Fruit fly (Drosophila melanogaster) whole organism, embryonic: ENCODE data around the gene CG11294.

Experiments used
- Awh ChIP-seq: fragments of 200-800 bp; sonication (Bioruptor generic); IDR thresholded peaks from 2 replicates; pipeline ENCODE4, ENCODE4 v1.3.6; 2022; ENCODE audit warnings: missing biosample characterization, missing genetic modification characterization
- Bdp1 ChIP-seq: fragments of 200-800 bp; sonication (Bioruptor generic); optimal IDR thresholded peaks from 3 replicates; lab custom pipeline; 2016; ENCODE audit warnings: missing biosample characterization, missing genetic modification characterization
- CG10979 ChIP-seq: fragments of 200-800 bp; sonication (Bioruptor generic); optimal IDR thresholded peaks from 2 replicates; lab custom pipeline; 2018; ENCODE audit warnings: missing biosample characterization, mild to moderate bottlenecking, missing genetic modification characterization, moderate library complexity
- CG12391 ChIP-seq: fragments of 200-800 bp; sonication (Bioruptor generic); optimal IDR thresholded peaks from 3 replicates; lab custom pipeline; 2018; ENCODE audit warnings: missing biosample characterization, mild to moderate bottlenecking, missing genetic modification characterization, moderate library complexity
- CG14441 ChIP-seq: fragments of 200-800 bp; sonication (Bioruptor generic); IDR thresholded peaks from 2 replicates; pipeline ENCODE4 v1.3.6; 2022; ENCODE audit warnings: missing biosample characterization, missing genetic modification characterization
- CG14710 ChIP-seq: fragments of 200-800 bp; sonication (Bioruptor generic); optimal IDR thresholded peaks from 3 replicates; lab custom pipeline; 2019; ENCODE audit warnings: missing biosample characterization, mild to moderate bottlenecking, missing genetic modification characterization, moderate library complexity
- CG1832 ChIP-seq: fragments of 200-800 bp; sonication (Bioruptor generic); optimal IDR thresholded peaks from 2 replicates; lab custom pipeline; 2017; ENCODE audit warnings: missing biosample characterization, mild to moderate bottlenecking, missing genetic modification characterization, inconsistent platforms
- CG18599 ChIP-seq: fragments of 200-800 bp; sonication (Bioruptor generic); optimal IDR thresholded peaks from 3 replicates; lab custom pipeline; 2017; ENCODE audit warnings: missing biosample characterization, missing genetic modification characterization, mild to moderate bottlenecking, moderate library complexity, missing genetic modification reagents
- CG2120 ChIP-seq: fragments of 200-800 bp; sonication (Bioruptor generic); optimal IDR thresholded peaks from 3 replicates; lab custom pipeline; 2016; ENCODE audit warnings: missing biosample characterization, missing genetic modification characterization
- CG2712 ChIP-seq: fragments of 200-800 bp; optimal IDR thresholded peaks from 3 replicates; lab custom pipeline; 2019; ENCODE audit warnings: missing biosample characterization, mild to moderate bottlenecking, missing genetic modification characterization, moderate library complexity
- CG30403 ChIP-seq: fragments of 200-800 bp; sonication (Bioruptor generic); optimal IDR thresholded peaks from 3 replicates; lab custom pipeline; 2016; ENCODE audit warnings: missing biosample characterization, missing genetic modification characterization
- CG31224 ChIP-seq: fragments of 200-800 bp; sonication (Bioruptor generic); IDR thresholded peaks from 2 replicates; pipeline ENCODE4 v1.3.6; 2022; ENCODE audit warnings: missing biosample characterization, missing genetic modification characterization
- CG31441 ChIP-seq: fragments of 200-800 bp; sonication (Bioruptor generic); IDR thresholded peaks from 2 replicates; pipeline ENCODE4 v1.3.6; 2022; ENCODE audit warnings: missing biosample characterization, missing genetic modification characterization
- CG42726 ChIP-seq: fragments of 200-800 bp; sonication (Bioruptor generic); IDR thresholded peaks from 2 replicates; pipeline ENCODE4 v1.3.6; 2022; ENCODE audit warnings: missing biosample characterization, missing genetic modification characterization; ENCODE audit not compliant: partially characterized antibody
- CG43689 ChIP-seq: fragments of 200-800 bp; sonication (Bioruptor generic); IDR thresholded peaks from 2 replicates; pipeline ENCODE4 v1.3.6; 2022; ENCODE audit warnings: missing biosample characterization, missing genetic modification characterization
- CG8388 ChIP-seq: fragments of 200-800 bp; sonication (Bioruptor generic); optimal IDR thresholded peaks from 2 replicates; lab custom pipeline; 2019; ENCODE audit warnings: missing biosample characterization, mild to moderate bottlenecking, missing genetic modification characterization, moderate library complexity
- CG9727 ChIP-seq: fragments of 200-800 bp; sonication (Bioruptor generic); optimal IDR thresholded peaks from 3 replicates; lab custom pipeline; 2017; ENCODE audit warnings: missing biosample characterization, mild to moderate bottlenecking, missing genetic modification characterization
- D19B ChIP-seq: fragments of 200-800 bp; sonication (Bioruptor generic); optimal IDR thresholded peaks from 2 replicates; lab custom pipeline; 2017; ENCODE audit warnings: missing biosample characterization, mild to moderate bottlenecking, missing genetic modification characterization
- Dp ChIP-seq: fragments of 200-800 bp; sonication (Bioruptor generic); optimal IDR thresholded peaks from 2 replicates; lab custom pipeline; 2018; ENCODE audit warnings: missing biosample characterization, mild to moderate bottlenecking, missing genetic modification characterization, moderate library complexity
- H15 ChIP-seq: fragments of 200-800 bp; sonication (Bioruptor generic); IDR thresholded peaks from 3 replicates; pipeline ENCODE4 v1.3.6; 2022; ENCODE audit warnings: missing biosample characterization, missing genetic modification characterization
- HLH3B ChIP-seq: fragments of 200-800 bp; sonication (Bioruptor generic); IDR thresholded peaks from 2 replicates; pipeline ENCODE4 v1.3.6; 2022; ENCODE audit warnings: missing biosample characterization, missing genetic modification characterization
- Hr3 ChIP-seq: fragments of 200-800 bp; sonication (Bioruptor generic); optimal IDR thresholded peaks from 3 replicates; lab custom pipeline; 2016; ENCODE audit warnings: missing biosample characterization, missing genetic modification characterization
- Hr51 ChIP-seq, 2 experiments: fragments of 200-800 bp; sonication (Bioruptor generic); optimal IDR thresholded peaks; 2 replicates in 1 of 2; 3 replicates in 1 of 2; lab custom pipeline; 2016 to 2018; ENCODE audit warnings: missing biosample characterization in 2 of 2, missing genetic modification characterization in 2 of 2, mild to moderate bottlenecking in 1 of 2, moderate library complexity in 1 of 2
- Neu2 ChIP-seq: fragments of 200-800 bp; sonication (Bioruptor generic); optimal IDR thresholded peaks from 3 replicates; lab custom pipeline; 2016; ENCODE audit warnings: missing biosample characterization, missing genetic modification characterization, borderline replicate concordance
- Oli ChIP-seq: fragments of 200-800 bp; sonication (Bioruptor generic); optimal IDR thresholded peaks from 2 replicates; lab custom pipeline; 2018; ENCODE audit warnings: missing biosample characterization, mild to moderate bottlenecking, missing genetic modification characterization, moderate library complexity
- Xbp1 ChIP-seq: fragments of 200-800 bp; sonication (Bioruptor generic); optimal IDR thresholded peaks from 3 replicates; lab custom pipeline; 2016; ENCODE audit warnings: missing biosample characterization, mild to moderate bottlenecking, missing genetic modification characterization
- Xrp1 ChIP-seq: fragments of 200-800 bp; sonication (Bioruptor generic); IDR thresholded peaks from 2 replicates; pipeline ENCODE4 v1.3.6; 2022; ENCODE audit warnings: missing biosample characterization, missing genetic modification characterization
- aop ChIP-seq: fragments of 200-800 bp; sonication (Bioruptor generic); IDR thresholded peaks from 2 replicates; pipeline ENCODE4 v1.3.6; 2022; ENCODE audit warnings: missing biosample characterization, missing genetic modification characterization
- bcd ChIP-seq: fragments of 200-800 bp; sonication (Bioruptor generic); optimal IDR thresholded peaks from 2 replicates; lab custom pipeline; 2017; ENCODE audit warnings: missing biosample characterization, mild to moderate bottlenecking, missing genetic modification characterization
- cg ChIP-seq: fragments of 200-800 bp; sonication (Bioruptor generic); optimal IDR thresholded peaks from 3 replicates; lab custom pipeline; 2019; ENCODE audit warnings: missing biosample characterization, mild to moderate bottlenecking, missing genetic modification characterization, moderate library complexity
- dmrt11E ChIP-seq: fragments of 200-800 bp; sonication (Bioruptor generic); optimal IDR thresholded peaks from 3 replicates; lab custom pipeline; 2018; ENCODE audit warnings: missing biosample characterization, mild to moderate bottlenecking, missing genetic modification characterization, moderate library complexity
- dmrt99B ChIP-seq: fragments of 200-800 bp; sonication (Bioruptor generic); optimal IDR thresholded peaks from 2 replicates; lab custom pipeline; 2018; ENCODE audit warnings: missing biosample characterization, mild to moderate bottlenecking, missing genetic modification characterization, moderate library complexity
- eve ChIP-seq, 2 experiments: fragments of >200 bp; optimal IDR thresholded peaks; 2 replicates each; lab custom pipeline; 2017; ENCODE audit warnings: missing biosample characterization in 2 of 2, missing genetic modification characterization in 2 of 2
- exex ChIP-seq: fragments of 200-800 bp; sonication (Bioruptor generic); optimal IDR thresholded peaks from 4 replicates; lab custom pipeline; 2018; ENCODE audit warnings: missing biosample characterization, mild to moderate bottlenecking, missing genetic modification characterization, moderate library complexity
- fd96Cb ChIP-seq: fragments of 200-800 bp; sonication (Bioruptor generic); optimal IDR thresholded peaks from 2 replicates; lab custom pipeline; 2018; ENCODE audit warnings: missing biosample characterization, mild to moderate bottlenecking, missing genetic modification characterization, moderate library complexity
- grau ChIP-seq: fragments of 200-800 bp; optimal IDR thresholded peaks from 3 replicates; lab custom pipeline; 2019; ENCODE audit warnings: missing biosample characterization, mild to moderate bottlenecking, missing genetic modification characterization, moderate library complexity
- grn ChIP-seq: fragments of 200-800 bp; sonication (Bioruptor generic); optimal IDR thresholded peaks from 3 replicates; lab custom pipeline; 2017; ENCODE audit warnings: missing biosample characterization, missing genetic modification characterization
- h ChIP-seq: fragments of >200 bp; optimal IDR thresholded peaks from 2 replicates; lab custom pipeline; 2017
- ken ChIP-seq: fragments of 200-800 bp; sonication (Bioruptor generic); IDR thresholded peaks from 3 replicates; pipeline ENCODE4 v1.3.6; 2022; ENCODE audit warnings: missing biosample characterization, missing genetic modification characterization
- knrl ChIP-seq: fragments of 200-800 bp; sonication (Bioruptor generic); IDR thresholded peaks from 3 replicates; pipeline ENCODE4 v1.3.6; 2022; ENCODE audit warnings: missing biosample characterization, missing genetic modification characterization; ENCODE audit not compliant: partially characterized antibody
- lab ChIP-seq: fragments of 200-800 bp; sonication (Bioruptor generic); optimal IDR thresholded peaks from 3 replicates; lab custom pipeline; 2017; ENCODE audit warnings: missing biosample characterization, missing genetic modification characterization, mild to moderate bottlenecking, moderate library complexity, missing genetic modification reagents
- phol ChIP-seq: fragments of 200-800 bp; sonication (Bioruptor generic); optimal IDR thresholded peaks from 3 replicates; lab custom pipeline; 2018; ENCODE audit warnings: missing biosample characterization, mild to moderate bottlenecking, missing genetic modification characterization, moderate library complexity
- prd ChIP-seq, 3 experiments: fragments of >200 bp in 2 of 3; fragments of 200-800 bp in 1 of 3; sonication (Bioruptor generic) in 1 of 3; optimal IDR thresholded peaks in 2 of 3; IDR thresholded peaks in 1 of 3; 2 replicates in 2 of 3; 3 replicates in 1 of 3; pipeline versions ENCODE4 v1.3.6 to Lab custom; 2017 to 2022; ENCODE audit warnings: missing biosample characterization in 1 of 3, missing genetic modification characterization in 1 of 3
- psq ChIP-seq: fragments of 200-800 bp; sonication (Bioruptor generic); optimal IDR thresholded peaks from 2 replicates; lab custom pipeline; 2017; ENCODE audit warnings: missing biosample characterization, missing genetic modification characterization
- sens ChIP-seq: fragments of 200-800 bp; sonication (Bioruptor generic); peaks from one replicate; lab custom pipeline; 2016; ENCODE audit warnings: missing biosample characterization, missing genetic modification characterization
- sens-2 ChIP-seq: fragments of 200-800 bp; sonication (Bioruptor generic); IDR thresholded peaks from 2 replicates; pipeline ENCODE4 v1.3.6; 2022; ENCODE audit warnings: missing biosample characterization, missing genetic modification characterization
- so ChIP-seq: fragments of 200-800 bp; sonication (Bioruptor generic); IDR thresholded peaks from 3 replicates; pipeline ENCODE4 v1.3.6; 2022; ENCODE audit warnings: missing biosample characterization, missing genetic modification characterization
- unpg ChIP-seq: fragments of 200-800 bp; sonication (Bioruptor generic); optimal IDR thresholded peaks from 3 replicates; lab custom pipeline; 2018; ENCODE audit warnings: missing biosample characterization, mild to moderate bottlenecking, missing genetic modification characterization, moderate library complexity
- vvl ChIP-seq: fragments of 200-800 bp; sonication (Bioruptor generic); IDR thresholded peaks from 2 replicates; pipeline ENCODE4 v1.3.6; 2022; ENCODE audit warnings: missing biosample characterization, missing genetic modification characterization
- wor ChIP-seq: fragments of 200-800 bp; sonication (Bioruptor generic); IDR thresholded peaks from 2 replicates; pipeline ENCODE4 v1.3.6; 2022; ENCODE audit warnings: missing biosample characterization, missing genetic modification characterization

CG11294 gene

dm6 chrX:8731464-8731863, 38.0 kb upstream of the CG11294 start (continued):
- peak; percentile 17 for TF ChIP-seq Oli (tag; lab: Kevin White, UChicago)
- no peak for TF ChIP-seq H15
- no peak for TF ChIP-seq ken (GFP tag; lab: Robert Waterston, UW)
- no peak for TF ChIP-seq CG14441
- TF ChIP-seq dmrt99B (tag; lab: Kevin White, UChicago), result peak; percentile 40
- no peak for TF ChIP-seq HLH3B (GFP tag; lab: Robert Waterston, UW)
- 0 out of 2 replicates have a peak, but pooled peaks have one; percentile 25 for TF ChIP-seq CG31441 (GFP tag; lab: Robert Waterston, UW)
- peak; percentile 3 for TF ChIP-seq grau (tag; lab: Kevin White, UChicago)
- no peak for TF ChIP-seq CG18599 (GFP tag; lab: Kevin White, UChicago)
- no peak for TF ChIP-seq exex (tag; lab: Kevin White, UChicago)
- 0 out of 3 replicates have a peak, but pooled peaks have one; percentile 26 for TF ChIP-seq so
- no peak for TF ChIP-seq Hr3 (GFP tag; lab: Kevin White, UChicago)
- TF ChIP-seq wor (GFP tag; lab: Robert Waterston, UW), result no peak
- no peak for TF ChIP-seq CG42726 (GFP tag; lab: Robert Waterston, UW)
- no peak for TF ChIP-seq Dp (GFP tag; lab: Kevin White, UChicago)
- TF ChIP-seq CG10979 (tag; lab: Kevin White, UChicago), result peak; percentile 30
- TF ChIP-seq CG2120, result no peak
- TF ChIP-seq lab (GFP tag; lab: Kevin White, UChicago), result peak; percentile 13
- no peak for TF ChIP-seq prd (optimal IDR thresholded peaks at IDR 0.05; lab: Kevin White, UChicago)
- peak; percentile 38; the same call in 1 of the 3 replicates for TF ChIP-seq prd (GFP tag; IDR thresholded peaks at IDR 0.05; lab: Robert Waterston, UW)
- TF ChIP-seq Xrp1, result peak; percentile 35; the same call in 1 of the 2 replicates
- TF ChIP-seq eve (GFP tag; optimal IDR thresholded peaks at IDR 0.05; lab: Kevin White, UChicago), result peak in 1 of 2 experiments; percentile 17
- TF ChIP-seq CG9727 (GFP tag; lab: Kevin White, UChicago), result peak; percentile 22
- TF ChIP-seq Awh, result no peak
- TF ChIP-seq CG43689 (GFP tag; lab: Robert Waterston, UW), result no peak
- TF ChIP-seq Xbp1 (GFP tag; lab: Kevin White, UChicago), result peak; percentile 23
- TF ChIP-seq phol (tag; lab: Kevin White, UChicago), result peak; percentile 18
- peak; percentile 20 for TF ChIP-seq dmrt11E (tag; lab: Kevin White, UChicago)
- TF ChIP-seq sens (GFP tag; lab: Kevin White, UChicago), result peak; percentile 72
- no peak for TF ChIP-seq CG31224 (GFP tag; lab: Robert Waterston, UW)
- TF ChIP-seq CG30403 (GFP tag; lab: Kevin White, UChicago), result peak; percentile 14
- TF ChIP-seq sens-2 (GFP tag; lab: Robert Waterston, UW), result no peak
- no peak for TF ChIP-seq psq
- no peak for TF ChIP-seq bcd (GFP tag; lab: Kevin White, UChicago)
- TF ChIP-seq fd96Cb (tag; lab: Kevin White, UChicago), result peak; percentile 29
- no peak for TF ChIP-seq knrl (GFP tag; lab: Robert Waterston, UW)
- no peak for TF ChIP-seq aop
- peak in 1 of 2 experiments; percentile 24 for TF ChIP-seq Hr51 (GFP tag; optimal IDR thresholded peaks at IDR 0.05; lab: Kevin White, UChicago)
- TF ChIP-seq CG12391 (tag; lab: Kevin White, UChicago), result peak; percentile 28
- TF ChIP-seq unpg (GFP tag; lab: Kevin White, UChicago), result peak; percentile 22
- TF ChIP-seq cg (GFP tag; lab: Kevin White, UChicago), result no peak
- no peak for TF ChIP-seq D19B (GFP tag; lab: Kevin White, UChicago)
- TF ChIP-seq CG1832 (GFP tag; lab: Kevin White, UChicago), result no peak
- TF ChIP-seq grn (GFP tag; lab: Kevin White, UChicago), result no peak
- TF ChIP-seq h, result no peak
- no peak for TF ChIP-seq Bdp1 (GFP tag; lab: Kevin White, UChicago)
- 0 out of 2 replicates have a peak, but pooled peaks have one; percentile 24 for TF ChIP-seq vvl
- peak; percentile 36 for TF ChIP-seq CG2712 (tag; lab: Kevin White, UChicago)
- peak; percentile 4 for TF ChIP-seq CG8388 (GFP tag; lab: Kevin White, UChicago)
- peak; percentile 0 for TF ChIP-seq CG14710 (tag; lab: Kevin White, UChicago)
- no peak for TF ChIP-seq Neu2
